Worm (Caenorhabditis elegans) whole organism, L2 larva: Measurements from ENCODE around the gene ttx-3.
A peak's percentile ranks its signal among the peaks of the same experiment; 100 is the strongest.

Experiments
- C34F6.9 ChIP-seq: fragments of 150-350 bp; optimal IDR thresholded peaks from 2 replicates; lab custom pipeline; 2014; ENCODE audit warnings: missing biosample characterization, missing genetic modification characterization
- F13H6.1 ChIP-seq: sonication (generic microtip); optimal IDR thresholded peaks from 2 replicates; lab custom pipeline; 2016; ENCODE audit warnings: missing genetic modification characterization, missing compliant biosample characterization
- Y55F3AM.14 ChIP-seq: fragments of 200-800 bp; sonication (Bioruptor generic); optimal IDR thresholded peaks from 2 replicates; lab custom pipeline; 2018; ENCODE audit warnings: mild to moderate bottlenecking, missing genetic modification characterization, missing compliant biosample characterization
- ZK546.5 ChIP-seq: sonication (generic microtip); optimal IDR thresholded peaks from 2 replicates; lab custom pipeline; 2017; ENCODE audit warnings: missing biosample characterization, missing genetic modification characterization
- alr-1 ChIP-seq: fragments of 150-350 bp; optimal IDR thresholded peaks from 2 replicates; lab custom pipeline; 2014; ENCODE audit warnings: missing biosample characterization, missing genetic modification characterization
- aly-2 ChIP-seq: fragments of 150-350 bp; optimal IDR thresholded peaks from 2 replicates; lab custom pipeline; 2014; ENCODE audit warnings: missing biosample characterization, missing genetic modification characterization
- ama-1 ChIP-seq: fragments of 150-350 bp; optimal IDR thresholded peaks from 2 replicates; lab custom pipeline; 2018; ENCODE audit warnings: inconsistent platforms
- ceh-16 ChIP-seq: fragments of 150-350 bp; optimal IDR thresholded peaks from 2 replicates; lab custom pipeline; 2014; ENCODE audit warnings: missing biosample characterization, missing genetic modification characterization
- ceh-82 ChIP-seq: fragments of 150-350 bp; optimal IDR thresholded peaks from 2 replicates; lab custom pipeline; 2014; ENCODE audit warnings: missing biosample characterization, missing genetic modification characterization
- crh-2 ChIP-seq: sonication (generic microtip); optimal IDR thresholded peaks from 2 replicates; lab custom pipeline; 2017; ENCODE audit warnings: missing biosample characterization, missing genetic modification characterization
- dmd-4 ChIP-seq: sonication (generic microtip); optimal IDR thresholded peaks from 2 replicates; lab custom pipeline; 2017; ENCODE audit warnings: missing biosample characterization, missing genetic modification characterization
- egl-27 ChIP-seq: sonication (generic microtip); optimal IDR thresholded peaks from 3 replicates; lab custom pipeline; 2017; ENCODE audit warnings: missing biosample characterization, missing genetic modification reagents, missing genetic modification characterization
- elt-1 ChIP-seq: fragments of 150-350 bp; optimal IDR thresholded peaks from 2 replicates; lab custom pipeline; 2014; ENCODE audit warnings: missing biosample characterization, missing genetic modification characterization
- elt-3 ChIP-seq: sonication (generic microtip); optimal IDR thresholded peaks from 2 replicates; lab custom pipeline; 2017; ENCODE audit warnings: missing biosample characterization, missing genetic modification characterization
- fos-1 ChIP-seq: fragments of 150-350 bp; optimal IDR thresholded peaks from 2 replicates; lab custom pipeline; 2014; ENCODE audit warnings: missing biosample characterization, missing genetic modification characterization
- gmeb-1 ChIP-seq: fragments of 150-350 bp; optimal IDR thresholded peaks from 2 replicates; lab custom pipeline; 2014; ENCODE audit warnings: missing biosample characterization, missing genetic modification characterization
- lin-11 ChIP-seq: fragments of 150-350 bp; sonication (generic microtip); optimal IDR thresholded peaks from 2 replicates; lab custom pipeline; 2014; ENCODE audit warnings: missing biosample characterization, missing genetic modification characterization, inconsistent platforms, mixed read lengths
- lin-13 ChIP-seq: fragments of 150-350 bp; optimal IDR thresholded peaks from 2 replicates; lab custom pipeline; 2014; ENCODE audit warnings: missing biosample characterization, missing genetic modification reagents, missing genetic modification characterization
- lin-39 ChIP-seq: fragments of 150-350 bp; optimal IDR thresholded peaks from 2 replicates; lab custom pipeline; 2014; ENCODE audit warnings: missing biosample characterization, missing genetic modification reagents, missing genetic modification characterization
- lsy-2 ChIP-seq, 2 experiments: fragments of 150-350 bp in 1 of 2; sonication (generic microtip) in 1 of 2; optimal IDR thresholded peaks; 2 replicates each; lab custom pipeline; 2014 to 2017; ENCODE audit warnings: missing biosample characterization in 2 of 2, missing genetic modification characterization in 2 of 2
- mab-5 ChIP-seq: fragments of 150-350 bp; optimal IDR thresholded peaks from 2 replicates; lab custom pipeline; 2014; ENCODE audit warnings: missing biosample characterization, missing genetic modification characterization
- mdl-1 ChIP-seq, 2 experiments: fragments of 150-350 bp in 1 of 2; sonication (generic microtip) in 1 of 2; optimal IDR thresholded peaks; 2 replicates each; lab custom pipeline; 2017; ENCODE audit warnings: missing biosample characterization in 2 of 2, missing genetic modification characterization in 2 of 2
- nhr-10 ChIP-seq: sonication (generic microtip); optimal IDR thresholded peaks from 2 replicates; lab custom pipeline; 2017; ENCODE audit warnings: missing biosample characterization, missing genetic modification characterization
- nhr-11 ChIP-seq: fragments of 150-350 bp; optimal IDR thresholded peaks from 2 replicates; lab custom pipeline; 2014; ENCODE audit warnings: missing biosample characterization, missing genetic modification characterization
- nhr-12 ChIP-seq: fragments of 150-350 bp; optimal IDR thresholded peaks from 2 replicates; lab custom pipeline; 2014; ENCODE audit warnings: missing biosample characterization, missing genetic modification characterization
- nhr-129 ChIP-seq: fragments of 150-350 bp; optimal IDR thresholded peaks from 2 replicates; lab custom pipeline; 2014; ENCODE audit warnings: missing biosample characterization, missing genetic modification characterization
- nhr-21 ChIP-seq: fragments of 150-350 bp; optimal IDR thresholded peaks from 2 replicates; lab custom pipeline; 2014; ENCODE audit warnings: missing biosample characterization, missing genetic modification characterization
- nhr-23 ChIP-seq: fragments of 150-350 bp; optimal IDR thresholded peaks from 2 replicates; lab custom pipeline; 2014; ENCODE audit warnings: missing biosample characterization, missing genetic modification reagents, missing genetic modification characterization
- nhr-25 ChIP-seq: fragments of 150-350 bp; sonication (generic microtip); optimal IDR thresholded peaks from 3 replicates; lab custom pipeline; 2014; ENCODE audit warnings: missing biosample characterization, missing genetic modification characterization
- nhr-6 ChIP-seq: fragments of 150-350 bp; optimal IDR thresholded peaks from 2 replicates; lab custom pipeline; 2014; ENCODE audit warnings: missing biosample characterization, missing genetic modification characterization
- nhr-77 ChIP-seq: fragments of 150-350 bp; optimal IDR thresholded peaks from 2 replicates; lab custom pipeline; 2014; ENCODE audit warnings: missing biosample characterization, missing genetic modification characterization
- peb-1 ChIP-seq: fragments of 150-350 bp; optimal IDR thresholded peaks from 2 replicates; lab custom pipeline; 2014; ENCODE audit warnings: missing biosample characterization, missing genetic modification characterization
- sem-4 ChIP-seq: fragments of 150-350 bp; optimal IDR thresholded peaks from 2 replicates; lab custom pipeline; 2014; ENCODE audit warnings: missing biosample characterization, missing genetic modification reagents, missing genetic modification characterization
- sma-3 ChIP-seq: sonication (generic microtip); optimal IDR thresholded peaks from 2 replicates; lab custom pipeline; 2016; ENCODE audit warnings: missing genetic modification reagents, missing genetic modification characterization, missing compliant biosample characterization
- sma-9 ChIP-seq, 2 experiments: fragments of 150-350 bp in 1 of 2; sonication (generic microtip) in 1 of 2; optimal IDR thresholded peaks; 2 replicates each; lab custom pipeline; 2014 to 2016; ENCODE audit warnings: missing genetic modification characterization in 2 of 2, mild to moderate bottlenecking in 1 of 2, missing biosample characterization in 1 of 2, missing compliant biosample characterization in 1 of 2, missing genetic modification reagents in 1 of 2, moderate library complexity in 1 of 2
- snpc-4 ChIP-seq: fragments of 150-350 bp; optimal IDR thresholded peaks from 2 replicates; lab custom pipeline; 2014; ENCODE audit warnings: missing biosample characterization, missing genetic modification characterization
- unc-39 ChIP-seq: fragments of 150-350 bp; optimal IDR thresholded peaks from 2 replicates; lab custom pipeline; 2014; ENCODE audit warnings: missing biosample characterization, missing genetic modification characterization
- unc-55 ChIP-seq: fragments of 150-350 bp; sonication (generic microtip); optimal IDR thresholded peaks from 3 replicates; lab custom pipeline; 2014; ENCODE audit warnings: missing biosample characterization, missing genetic modification reagents, missing genetic modification characterization
- unc-62 ChIP-seq: fragments of 150-350 bp; optimal IDR thresholded peaks from 2 replicates; lab custom pipeline; 2014; ENCODE audit warnings: missing biosample characterization, missing genetic modification reagents, missing genetic modification characterization
- zag-1 ChIP-seq: fragments of 150-350 bp; optimal IDR thresholded peaks from 2 replicates; lab custom pipeline; 2014; ENCODE audit warnings: missing biosample characterization, missing genetic modification characterization
- ztf-11 ChIP-seq: sonication (generic microtip); optimal IDR thresholded peaks from 2 replicates; lab custom pipeline; 2017; ENCODE audit warnings: missing biosample characterization, missing genetic modification characterization
- ztf-4 ChIP-seq: fragments of 150-350 bp; optimal IDR thresholded peaks from 2 replicates; lab custom pipeline; 2014; ENCODE audit warnings: missing biosample characterization, missing genetic modification characterization

Gene ttx-3

ce11 chrX:11804057-11804456 lies 34.9 kb upstream of the ttx-3 start, which contains the start of gene C34E11.4:
Gene C34E11.4, plus strand, starts transcription at chrX:11804210.
- TF ChIP-seq alr-1 (tag; lab: Kevin White, UChicago) (no peak), crh-2 (tag; lab: Kevin White, UChicago) (no peak), nhr-21 (tag; lab: Kevin White, UChicago) (no peak), aly-2 (no peak), dmd-4 (tag; lab: Kevin White, UChicago) (no peak), unc-62 (GFP tag; lab: Kevin White, UChicago) (no peak), ama-1 (lab: Kevin White, UChicago) (no peak), lsy-2 (tag; optimal IDR thresholded peaks at IDR 0.05; lab: Kevin White, UChicago) (no peak), ceh-16 (tag; lab: Kevin White, UChicago) (no peak), F13H6.1 (no peak), nhr-11 (no peak), egl-27 (tag; lab: Kevin White, UChicago) (no peak), nhr-77 (tag; lab: Kevin White, UChicago) (no peak)

- TF ChIP-seq lin-13 (GFP tag; lab: Kevin White, UChicago) (peak; percentile 20), ZK546.5 (tag; lab: Kevin White, UChicago) (no peak), ceh-82 (tag; lab: Kevin White, UChicago) (no peak), peb-1 (tag; lab: Kevin White, UChicago) (peak; percentile 84), lsy-2 (tag; optimal IDR thresholded peaks at IDR 0.05; lab: Kevin White, UChicago) (peak in 1 of 2 experiments; percentile 44), nhr-21 (tag; lab: Kevin White, UChicago) (peak; percentile 8), nhr-25 (tag; lab: Kevin White, UChicago) (peak; percentile 31), ztf-4 (tag; lab: Kevin White, UChicago) (no peak), sma-3 (GFP tag; lab: Kevin White, UChicago) (peak; percentile 47), nhr-11 (no peak), unc-55 (peak; percentile 47), mab-5 (peak; percentile 34), lin-11 (no peak), Y55F3AM.14 (peak; percentile 4), F13H6.1 (peak; percentile 83), sem-4 (peak; percentile 22), C34F6.9 (tag; lab: Kevin White, UChicago) (peak; percentile 44), egl-27 (tag; lab: Kevin White, UChicago) (peak; percentile 21), sma-9 (GFP tag; optimal IDR thresholded peaks at IDR 0.05; lab: Kevin White, UChicago) (peak; percentile 63), sma-9 (tag; optimal IDR thresholded peaks at IDR 0.05; lab: Kevin White, UChicago) (no peak), zag-1 (tag; lab: Kevin White, UChicago) (no peak), ceh-16 (tag; lab: Kevin White, UChicago) (no peak), nhr-10 (tag; lab: Kevin White, UChicago) (no peak), unc-39 (tag; lab: Kevin White, UChicago) (no peak), nhr-129 (peak; percentile 39), nhr-6 (tag; lab: Kevin White, UChicago) (no peak), aly-2 (no peak), fos-1 (tag; lab: Kevin White, UChicago) (peak; percentile 50), nhr-23 (tag; lab: Kevin White, UChicago) (no peak), gmeb-1 (tag; lab: Kevin White, UChicago) (peak; percentile 3), elt-1 (tag; lab: Kevin White, UChicago) (no peak), crh-2 (tag; lab: Kevin White, UChicago) (peak; percentile 95), mdl-1 (tag; optimal IDR thresholded peaks at IDR 0.05; lab: Kevin White, UChicago) (peak in 1 of 2 experiments; percentile 20), elt-3 (tag; lab: Kevin White, UChicago) (no peak), dmd-4 (tag; lab: Kevin White, UChicago) (no peak), lin-39 (tag; lab: Kevin White, UChicago) (no peak)
Observed at ce11 chrX:11798057-11798555, 28.9 kb upstream of the ttx-3 start, which contains the start of gene rsd-3. Gene rsd-3, plus strand, starts transcription at chrX:11798505.

ce11 chrX:11792730-11793129 lies 23.6 kb upstream of the ttx-3 start:
- TF ChIP-seq peb-1 (tag; lab: Kevin White, UChicago): no peak
- no peak for TF ChIP-seq ceh-82 (tag; lab: Kevin White, UChicago)
- TF ChIP-seq elt-3 (tag; lab: Kevin White, UChicago): no peak
- peak; percentile 13 for TF ChIP-seq F13H6.1
- TF ChIP-seq fos-1 (tag; lab: Kevin White, UChicago): peak; percentile 47
- TF ChIP-seq mdl-1 (tag; optimal IDR thresholded peaks at IDR 0.05; lab: Kevin White, UChicago): no peak
- TF ChIP-seq snpc-4: no peak
- TF ChIP-seq crh-2 (tag; lab: Kevin White, UChicago): peak; percentile 27
- peak; percentile 35 for TF ChIP-seq sma-3 (GFP tag; lab: Kevin White, UChicago)
- no peak for TF ChIP-seq aly-2
- TF ChIP-seq zag-1 (tag; lab: Kevin White, UChicago): no peak
- TF ChIP-seq Y55F3AM.14: no peak
- TF ChIP-seq unc-39 (tag; lab: Kevin White, UChicago): no peak
- TF ChIP-seq sem-4: no peak
- TF ChIP-seq egl-27 (tag; lab: Kevin White, UChicago): no peak
- TF ChIP-seq nhr-25 (tag; lab: Kevin White, UChicago): no peak
- TF ChIP-seq unc-55: no peak
- peak; percentile 65 for TF ChIP-seq sma-9 (GFP tag; optimal IDR thresholded peaks at IDR 0.05; lab: Kevin White, UChicago)
- TF ChIP-seq sma-9 (tag; optimal IDR thresholded peaks at IDR 0.05; lab: Kevin White, UChicago): no peak
- no peak for TF ChIP-seq mab-5
- TF ChIP-seq C34F6.9 (tag; lab: Kevin White, UChicago): no peak
- no peak for TF ChIP-seq nhr-12 (tag; lab: Kevin White, UChicago)
- TF ChIP-seq ztf-11 (tag; lab: Kevin White, UChicago): no peak
